Fruit fly (Drosophila melanogaster) Kc167 (cell line): ENCODE measurements around the gene Hel89B.

ENCODE experiments used
- h ChIP-seq: fragments of >200 bp; optimal IDR thresholded peaks from 3 replicates; lab custom pipeline; 2018; ENCODE audit warnings: missing external identifiers
- psq ChIP-seq: fragments of >200 bp; optimal IDR thresholded peaks from 2 replicates; lab custom pipeline; 2017; ENCODE audit warnings: missing external identifiers

Hel89B gene

DNA sequence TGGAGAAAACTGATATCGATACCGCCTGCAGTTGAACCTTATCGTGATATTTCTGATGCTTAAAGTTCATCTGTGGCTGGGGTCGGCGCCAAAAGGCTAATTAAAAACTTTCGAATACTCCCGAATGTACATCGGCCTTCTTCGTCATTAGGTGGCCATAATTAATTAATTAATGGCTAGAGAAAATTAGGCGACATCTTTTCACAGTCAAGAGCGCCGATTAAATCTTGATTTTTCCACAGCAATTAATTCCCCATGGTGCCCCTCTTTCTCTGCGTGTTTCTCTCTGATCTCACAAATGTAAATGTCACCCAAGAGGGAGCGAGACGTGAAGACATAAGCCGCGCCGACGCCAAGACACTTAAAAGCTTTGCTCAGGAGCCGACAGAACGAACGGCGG is 57.3 kb downstream of the Hel89B start:
- TF ChIP-seq psq (lab: Kevin White, UChicago) (no peak), h (lab: Kevin White, UChicago) (no peak)
